Fruit fly (Drosophila melanogaster) S2 (cell line): ENCODE data around the gene Mcm7.

Source experiments
- CG8478 ChIP-seq: fragments of >200 bp; optimal IDR thresholded peaks from 2 replicates; lab custom pipeline; 2018
- CTCF ChIP-seq, 2 experiments: fragments of >200 bp; optimal IDR thresholded peaks; 2 replicates each; lab custom pipeline; 2018

dm6 chr3L:8842359-8842758, 49.0 kb upstream of the Mcm7 start:
- TF ChIP-seq CG8478 (lab: Kevin White, UChicago) (no peak), CTCF (optimal IDR thresholded peaks at IDR 0.05; lab: Kevin White, UChicago) (no peak)
